Worm (Caenorhabditis elegans) whole organism, L4 larva: Measurements from ENCODE around the gene F31B9.3.

Experiments
- F49E8.2 ChIP-seq: sonication (generic microtip); optimal IDR thresholded peaks from 2 replicates; lab custom pipeline; 2016; ENCODE audit warnings: missing compliant biosample characterization, mild to moderate bottlenecking, missing genetic modification characterization, borderline replicate concordance
- ZK546.5 ChIP-seq, 2 experiments: sonication (generic microtip); optimal IDR thresholded peaks; 2 replicates each; lab custom pipeline; 2017; ENCODE audit warnings: missing biosample characterization in 2 of 2, missing genetic modification characterization in 2 of 2
- ama-1 ChIP-seq: fragments of 150-350 bp; optimal IDR thresholded peaks from 2 replicates; lab custom pipeline; 2014; ENCODE audit warnings: inconsistent platforms, mixed read lengths
- dmd-6 ChIP-seq: fragments of 200-800 bp; sonication (Bioruptor generic); IDR thresholded peaks from 2 replicates; pipeline ENCODE4 v1.3.6; 2022; ENCODE audit warnings: missing genetic modification reagents, missing genetic modification characterization, missing compliant biosample characterization
- lin-13 ChIP-seq: fragments of 150-350 bp; optimal IDR thresholded peaks from 2 replicates; lab custom pipeline; 2014; ENCODE audit warnings: missing biosample characterization, missing genetic modification reagents, missing genetic modification characterization
- lin-38 ChIP-seq: fragments of 200-800 bp; sonication (Bioruptor generic); IDR thresholded peaks from 2 replicates; pipeline ENCODE4 v1.3.6; 2022; ENCODE audit warnings: missing genetic modification reagents, missing genetic modification characterization, missing compliant biosample characterization
- lir-3 ChIP-seq: sonication (generic microtip); optimal IDR thresholded peaks from 2 replicates; lab custom pipeline; 2016; ENCODE audit warnings: mild to moderate bottlenecking, missing genetic modification characterization, missing compliant biosample characterization
- lsy-2 ChIP-seq, 2 experiments: fragments of 150-350 bp in 1 of 2; sonication (generic microtip) in 1 of 2; optimal IDR thresholded peaks; 2 replicates each; lab custom pipeline; 2014 to 2017; ENCODE audit warnings: missing biosample characterization in 2 of 2, missing genetic modification characterization in 2 of 2
- mdl-1 ChIP-seq, 2 experiments: fragments of 150-350 bp in 1 of 2; sonication (generic microtip) in 1 of 2; optimal IDR thresholded peaks; 2 replicates each; lab custom pipeline; 2014 to 2017; ENCODE audit warnings: missing biosample characterization in 2 of 2, missing genetic modification characterization in 2 of 2
- rbr-2 ChIP-seq: sonication (generic microtip); optimal IDR thresholded peaks from 2 replicates; lab custom pipeline; 2016; ENCODE audit warnings: missing genotype, missing genetic modification characterization, missing compliant biosample characterization
- skn-1 ChIP-seq: fragments of 150-350 bp; optimal IDR thresholded peaks from 2 replicates; lab custom pipeline; 2014; ENCODE audit warnings: missing biosample characterization, missing genetic modification characterization
- unc-130 ChIP-seq: sonication (generic microtip); optimal IDR thresholded peaks from 2 replicates; lab custom pipeline; 2016; ENCODE audit warnings: missing genetic modification reagents, missing genetic modification characterization, missing compliant biosample characterization
- ztf-7 ChIP-seq: fragments of 150-350 bp; optimal IDR thresholded peaks from 2 replicates; lab custom pipeline; 2014; ENCODE audit warnings: missing biosample characterization, missing genetic modification characterization

ce11 chrX:15915774-15916173 is 7.8 kb upstream of the F31B9.3 start:
- TF ChIP-seq ZK546.5 (tag; optimal IDR thresholded peaks at IDR 0.05; lab: Kevin White, UChicago) (no peak), lin-13 (no peak), skn-1 (no peak), lsy-2 (tag; optimal IDR thresholded peaks at IDR 0.05; lab: Kevin White, UChicago) (no peak), unc-130 (GFP tag; lab: Kevin White, UChicago) (no peak), ama-1 (lab: Kevin White, UChicago) (no peak), lin-38 (no peak), mdl-1 (tag; optimal IDR thresholded peaks at IDR 0.05; lab: Kevin White, UChicago) (no peak), F49E8.2 (tag; lab: Kevin White, UChicago) (no peak), lir-3 (tag; lab: Kevin White, UChicago) (no peak), rbr-2 (no peak), ztf-7 (tag; lab: Kevin White, UChicago) (no peak), dmd-6 (GFP tag; lab: Robert Waterston, UW) (no peak)
